Fruit fly (Drosophila melanogaster) whole organism, embryonic: ENCODE measurements around the gene Dok.

Experiments
- ATbp ChIP-seq: fragments of 200-800 bp; sonication (Bioruptor generic); optimal IDR thresholded peaks from 2 replicates; lab custom pipeline; 2017; ENCODE audit warnings: missing biosample characterization, mild to moderate bottlenecking, missing genetic modification characterization, missing genetic modification reagents
- Ada2b ChIP-seq: fragments of 200-800 bp; sonication (Bioruptor generic); IDR thresholded peaks from 2 replicates; pipeline ENCODE4 v1.3.6; 2022; ENCODE audit warnings: missing biosample characterization, missing genetic modification characterization
- Bdp1 ChIP-seq: fragments of 200-800 bp; sonication (Bioruptor generic); optimal IDR thresholded peaks from 3 replicates; lab custom pipeline; 2016; ENCODE audit warnings: missing biosample characterization, missing genetic modification characterization
- CG10321 ChIP-seq: fragments of 200-800 bp; sonication (Bioruptor generic); IDR thresholded peaks from 2 replicates; pipeline ENCODE4 v1.3.6; 2022; ENCODE audit warnings: missing biosample characterization, missing genetic modification characterization
- CG14441 ChIP-seq: fragments of 200-800 bp; sonication (Bioruptor generic); IDR thresholded peaks from 2 replicates; pipeline ENCODE4 v1.3.6; 2022; ENCODE audit warnings: missing biosample characterization, missing genetic modification characterization
- CG14667 ChIP-seq: fragments of 200-800 bp; sonication (Bioruptor generic); IDR thresholded peaks from 2 replicates; pipeline ENCODE4 v1.3.6; 2022; ENCODE audit warnings: missing biosample characterization, missing genetic modification characterization
- CG2875 ChIP-seq: fragments of 200-800 bp; sonication (Bioruptor generic); optimal IDR thresholded peaks from 2 replicates; lab custom pipeline; 2017; ENCODE audit warnings: missing biosample characterization, mild to moderate bottlenecking, missing genetic modification characterization, missing genetic modification reagents
- CG31365 ChIP-seq: fragments of 200-800 bp; sonication (Bioruptor generic); optimal IDR thresholded peaks from 2 replicates; lab custom pipeline; 2018; ENCODE audit warnings: missing biosample characterization, mild to moderate bottlenecking, missing genetic modification characterization
- CG32772 ChIP-seq: fragments of 200-800 bp; sonication (Bioruptor generic); IDR thresholded peaks from 2 replicates; pipeline ENCODE4 v1.3.6; 2022; ENCODE audit warnings: missing biosample characterization, missing genetic modification characterization
- CG33213 ChIP-seq: fragments of 200-800 bp; sonication (Bioruptor generic); optimal IDR thresholded peaks from 3 replicates; lab custom pipeline; 2016; ENCODE audit warnings: missing biosample characterization, missing genetic modification characterization
- CG4404 ChIP-seq: fragments of 200-800 bp; sonication (Bioruptor generic); IDR thresholded peaks from 2 replicates; pipeline ENCODE4 v1.3.6; 2022; ENCODE audit warnings: missing biosample characterization, missing genetic modification characterization
- CG4707 ChIP-seq: fragments of 200-800 bp; sonication (Bioruptor generic); optimal IDR thresholded peaks from 2 replicates; lab custom pipeline; 2018; ENCODE audit warnings: missing biosample characterization, mild to moderate bottlenecking, missing genetic modification characterization, moderate library complexity
- CG7271 ChIP-seq: fragments of 200-800 bp; sonication (Bioruptor generic); optimal IDR thresholded peaks from 2 replicates; lab custom pipeline; 2018; ENCODE audit warnings: missing biosample characterization, mild to moderate bottlenecking, missing genetic modification characterization, moderate library complexity
- CG7786 ChIP-seq: fragments of 200-800 bp; sonication (Bioruptor generic); optimal IDR thresholded peaks from 2 replicates; lab custom pipeline; 2016; ENCODE audit warnings: missing biosample characterization, missing genetic modification characterization
- CG8359 ChIP-seq: fragments of 200-800 bp; sonication (Bioruptor generic); optimal IDR thresholded peaks from 2 replicates; lab custom pipeline; 2017; ENCODE audit warnings: missing biosample characterization, mild to moderate bottlenecking, missing genetic modification characterization, borderline replicate concordance
- CG8924 ChIP-seq: fragments of 200-800 bp; optimal IDR thresholded peaks from 3 replicates; lab custom pipeline; 2019; ENCODE audit warnings: missing biosample characterization, mild to moderate bottlenecking, missing genetic modification characterization, moderate library complexity
- CHES-1-like ChIP-seq: fragments of 200-800 bp; sonication (Bioruptor generic); optimal IDR thresholded peaks from 2 replicates; lab custom pipeline; 2016; ENCODE audit warnings: missing biosample characterization, missing genetic modification characterization
- Dbx ChIP-seq: fragments of 200-800 bp; sonication (Bioruptor generic); IDR thresholded peaks from 3 replicates; pipeline ENCODE4 v1.3.6; 2022; ENCODE audit warnings: missing biosample characterization, missing genetic modification characterization
- Dip2 ChIP-seq: fragments of 200-800 bp; sonication (Bioruptor generic); IDR thresholded peaks from 2 replicates; pipeline ENCODE4 v1.3.6; 2022; ENCODE audit warnings: missing biosample characterization, missing genetic modification characterization
- Ets65A ChIP-seq: fragments of 200-800 bp; sonication (Bioruptor generic); peaks from one replicate; lab custom pipeline; 2016; ENCODE audit warnings: missing biosample characterization, missing genetic modification characterization
- Fer3 ChIP-seq: fragments of 200-800 bp; sonication (Bioruptor generic); optimal IDR thresholded peaks from 2 replicates; lab custom pipeline; 2018; ENCODE audit warnings: missing biosample characterization, mild to moderate bottlenecking, missing genetic modification characterization, moderate library complexity
- Hand ChIP-seq: fragments of 200-800 bp; sonication (Bioruptor generic); optimal IDR thresholded peaks from 2 replicates; lab custom pipeline; 2017; ENCODE audit warnings: mild to moderate bottlenecking, missing biosample characterization, missing genetic modification reagents, missing genetic modification characterization
- Hey ChIP-seq: fragments of 200-800 bp; sonication (Bioruptor generic); optimal IDR thresholded peaks from 3 replicates; lab custom pipeline; 2018; ENCODE audit warnings: missing biosample characterization, mild to moderate bottlenecking, missing genetic modification characterization
- Hmr ChIP-seq: fragments of 200-800 bp; sonication (Bioruptor generic); optimal IDR thresholded peaks from 3 replicates; lab custom pipeline; 2017; ENCODE audit warnings: mild to moderate bottlenecking, missing biosample characterization, missing genetic modification reagents, missing genetic modification characterization
- Hr39 ChIP-seq: fragments of >200 bp; optimal IDR thresholded peaks from 2 replicates; lab custom pipeline; 2017
- Lpt ChIP-seq: fragments of >200 bp; optimal IDR thresholded peaks from 2 replicates; lab custom pipeline; 2018; ENCODE audit warnings: missing biosample characterization, missing genetic modification characterization
- MESR4 ChIP-seq: fragments of 200-800 bp; sonication (Bioruptor generic); optimal IDR thresholded peaks from 2 replicates; lab custom pipeline; 2018; ENCODE audit warnings: missing biosample characterization, mild to moderate bottlenecking, missing genetic modification characterization, moderate library complexity
- Ptx1 ChIP-seq: fragments of 200-800 bp; sonication (Bioruptor generic); IDR thresholded peaks from 2 replicates; pipeline ENCODE4 v1.3.6; 2022; ENCODE audit warnings: missing biosample characterization, missing genetic modification characterization
- Sin3A ChIP-seq: fragments of >200 bp; optimal IDR thresholded peaks from 2 replicates; lab custom pipeline; 2018
- Sry-δ ChIP-seq: fragments of 200-800 bp; sonication (Bioruptor generic); optimal IDR thresholded peaks from 2 replicates; lab custom pipeline; 2016; ENCODE audit warnings: missing biosample characterization, missing genetic modification characterization
- Tbp ChIP-seq: fragments of >200 bp; optimal IDR thresholded peaks from 2 replicates; lab custom pipeline; 2018; ENCODE audit warnings: missing biosample characterization, missing genetic modification characterization
- Trl ChIP-seq, 3 experiments: fragments of >200 bp in 2 of 3; fragments of 200-800 bp in 1 of 3; sonication (Bioruptor generic) in 1 of 3; optimal IDR thresholded peaks; 2 replicates in 1 of 3; 3 replicates in 2 of 3; lab custom pipeline; 2016 to 2017; ENCODE audit warnings: missing biosample characterization in 1 of 3, missing genetic modification characterization in 1 of 3
- amos ChIP-seq: fragments of 200-800 bp; sonication (Bioruptor generic); IDR thresholded peaks from 2 replicates; pipeline ENCODE4 v1.3.6; 2022; ENCODE audit warnings: missing biosample characterization, missing genetic modification characterization; ENCODE audit not compliant: partially characterized antibody
- ap ChIP-seq: fragments of 200-800 bp; sonication (Bioruptor generic); IDR thresholded peaks from 2 replicates; pipeline ENCODE4 v1.3.6; 2022; ENCODE audit warnings: missing biosample characterization, missing genetic modification characterization
- bab2 ChIP-seq: fragments of 200-800 bp; sonication (Bioruptor generic); optimal IDR thresholded peaks from 2 replicates; lab custom pipeline; 2016; ENCODE audit warnings: missing biosample characterization, missing genetic modification characterization
- crc ChIP-seq: fragments of 200-800 bp; sonication (Bioruptor generic); optimal IDR thresholded peaks from 2 replicates; lab custom pipeline; 2016; ENCODE audit warnings: missing biosample characterization, missing genetic modification characterization
- crp ChIP-seq, 2 experiments: fragments of 200-800 bp; sonication (Bioruptor generic); optimal IDR thresholded peaks; 2 replicates in 1 of 2; 3 replicates in 1 of 2; lab custom pipeline; 2017; ENCODE audit warnings: missing biosample characterization in 2 of 2, missing genetic modification characterization in 2 of 2, mild to moderate bottlenecking in 1 of 2, moderate library complexity in 1 of 2
- dpn ChIP-seq, 2 experiments: fragments of 200-800 bp; sonication (Bioruptor generic); optimal IDR thresholded peaks; 3 replicates each; lab custom pipeline; 2016; ENCODE audit warnings: missing biosample characterization in 2 of 2, missing genetic modification characterization in 2 of 2
- exex ChIP-seq: fragments of 200-800 bp; sonication (Bioruptor generic); optimal IDR thresholded peaks from 4 replicates; lab custom pipeline; 2018; ENCODE audit warnings: missing biosample characterization, mild to moderate bottlenecking, missing genetic modification characterization, moderate library complexity
- h ChIP-seq: fragments of >200 bp; optimal IDR thresholded peaks from 2 replicates; lab custom pipeline; 2017
- mld ChIP-seq: fragments of 200-800 bp; sonication (Bioruptor generic); IDR thresholded peaks from 3 replicates; pipeline ENCODE4 v1.3.6; 2022; ENCODE audit warnings: missing biosample characterization, missing genetic modification characterization; ENCODE audit not compliant: partially characterized antibody
- nerfin-1 ChIP-seq: fragments of 200-800 bp; sonication (Bioruptor generic); optimal IDR thresholded peaks from 3 replicates; lab custom pipeline; 2019; ENCODE audit warnings: missing biosample characterization, mild to moderate bottlenecking, missing genetic modification characterization, moderate library complexity
- p53 ChIP-seq: fragments of 200-800 bp; sonication (Bioruptor generic); optimal IDR thresholded peaks from 2 replicates; lab custom pipeline; 2016; ENCODE audit warnings: missing biosample characterization, missing genetic modification characterization
- peb ChIP-seq: fragments of 200-800 bp; sonication (Bioruptor generic); IDR thresholded peaks from 2 replicates; pipeline ENCODE4 v1.3.6; 2022; ENCODE audit warnings: missing biosample characterization, missing genetic modification characterization
- pho ChIP-seq: fragments of 200-800 bp; sonication (Bioruptor generic); optimal IDR thresholded peaks from 2 replicates; lab custom pipeline; 2016; ENCODE audit warnings: missing biosample characterization, missing genetic modification characterization
- pita ChIP-seq: fragments of 200-800 bp; sonication (Bioruptor generic); optimal IDR thresholded peaks from 2 replicates; lab custom pipeline; 2017; ENCODE audit warnings: missing biosample characterization, mild to moderate bottlenecking, missing genetic modification characterization
- ranshi ChIP-seq: fragments of 200-800 bp; sonication (Bioruptor generic); IDR thresholded peaks from 2 replicates; pipeline ENCODE4 v1.3.6; 2022; ENCODE audit warnings: missing biosample characterization, missing genetic modification characterization
- sens-2 ChIP-seq: fragments of 200-800 bp; sonication (Bioruptor generic); IDR thresholded peaks from 2 replicates; pipeline ENCODE4 v1.3.6; 2022; ENCODE audit warnings: missing biosample characterization, missing genetic modification characterization
- tgo ChIP-seq: fragments of 200-800 bp; sonication (Bioruptor generic); IDR thresholded peaks from 3 replicates; pipeline ENCODE4 v1.3.6; 2022; ENCODE audit warnings: missing biosample characterization, missing genetic modification characterization
- wdn ChIP-seq: fragments of 200-800 bp; sonication (Bioruptor generic); IDR thresholded peaks from 2 replicates; pipeline ENCODE4 v1.3.6; 2022; ENCODE audit warnings: missing biosample characterization, missing genetic modification characterization

Gene Dok

DNA sequence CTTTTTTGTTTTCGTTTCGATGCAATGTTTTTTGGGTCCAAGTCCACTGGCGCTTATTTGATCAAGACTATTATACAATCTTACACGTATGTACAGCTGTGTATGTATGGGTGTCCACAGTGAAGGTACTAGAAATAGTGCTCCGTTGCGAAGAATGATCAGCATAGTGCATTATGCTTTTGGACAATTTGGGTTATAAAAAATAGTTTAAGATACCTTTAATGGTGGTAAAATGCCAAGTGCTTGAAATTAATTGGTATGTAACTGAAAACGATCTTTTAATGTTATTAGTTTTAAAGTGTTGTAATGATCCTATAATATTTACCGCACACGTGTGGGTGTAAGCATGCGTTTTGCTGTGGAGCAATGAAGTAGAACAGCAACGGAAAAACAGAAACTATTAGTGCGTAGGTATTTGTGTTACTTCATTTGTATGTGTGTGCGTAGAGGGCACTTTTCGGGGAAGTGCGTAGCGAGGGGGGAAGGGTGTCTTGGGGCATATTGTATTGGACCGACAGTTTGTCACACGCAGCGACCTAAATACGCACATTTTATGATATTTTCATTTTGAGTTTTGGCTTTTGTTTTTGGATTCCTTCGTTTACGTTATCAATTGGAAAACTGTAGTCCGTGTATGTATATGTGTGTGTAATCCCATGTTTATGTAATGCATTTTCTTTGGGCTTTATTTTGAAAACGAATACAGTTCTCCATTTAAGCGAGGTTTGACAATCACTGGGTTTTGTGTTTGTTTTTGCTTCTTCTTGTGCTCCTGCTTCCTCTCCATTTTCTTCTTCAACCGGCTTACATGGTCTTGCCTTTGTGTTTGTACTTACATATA is 12.3 kb downstream of the Dok start (continued):
- no peak for TF ChIP-seq Dbx
- TF ChIP-seq ranshi = peak; percentile 76
- peak; percentile 39 for TF ChIP-seq Hand (GFP tag; lab: Kevin White, UChicago)
- peak in 1 of 2 experiments; percentile 49 for TF ChIP-seq crp (GFP tag; optimal IDR thresholded peaks at IDR 0.05; lab: Kevin White, UChicago)
- TF ChIP-seq pho (GFP tag; lab: Kevin White, UChicago) = peak; percentile 79
- TF ChIP-seq bab2 (GFP tag; lab: Kevin White, UChicago) = peak; percentile 83
- peak; percentile 54 for TF ChIP-seq p53
- no peak for TF ChIP-seq Tbp (GFP tag; lab: Kevin White, UChicago)
- TF ChIP-seq Bdp1 (GFP tag; lab: Kevin White, UChicago) = peak; percentile 77
- peak; percentile 84 for TF ChIP-seq Ada2b
- peak; percentile 59 for TF ChIP-seq wdn
- peak; percentile 78 for TF ChIP-seq peb (GFP tag; lab: Robert Waterston, UW)
- TF ChIP-seq pita (GFP tag; lab: Kevin White, UChicago) = no peak
- peak; percentile 37 for TF ChIP-seq MESR4 (GFP tag; lab: Kevin White, UChicago)
- TF ChIP-seq Hr39 = no peak
- TF ChIP-seq CG31365 (tag; lab: Kevin White, UChicago) = peak; percentile 66
- peak; percentile 92 for TF ChIP-seq CG2875 (GFP tag; lab: Kevin White, UChicago)
- TF ChIP-seq CG33213 (GFP tag; lab: Kevin White, UChicago) = peak; percentile 85
- no peak for TF ChIP-seq Sin3A (lab: Kevin White, UChicago)
- TF ChIP-seq Fer3 (tag; lab: Kevin White, UChicago) = peak; percentile 81
- TF ChIP-seq CG8924 (tag; lab: Kevin White, UChicago) = peak; percentile 95
- TF ChIP-seq mld = no peak
- peak; percentile 74 for TF ChIP-seq CG14667 (GFP tag; lab: Robert Waterston, UW)
- no peak for TF ChIP-seq h (lab: Kevin White, UChicago)
- peak; percentile 84 for TF ChIP-seq tgo (GFP tag; lab: Robert Waterston, UW)
- peak; percentile 86 for TF ChIP-seq crc (GFP tag; lab: Kevin White, UChicago)
- TF ChIP-seq Hmr (GFP tag; lab: Kevin White, UChicago) = peak; percentile 80
- peak; percentile 52 for TF ChIP-seq Lpt (GFP tag; lab: Kevin White, UChicago)
- TF ChIP-seq Ets65A (GFP tag; lab: Kevin White, UChicago) = peak; percentile 99
- peak; percentile 55; the same call in 1 of the 2 replicates for TF ChIP-seq sens-2 (GFP tag; lab: Robert Waterston, UW)
- peak; percentile 87 for TF ChIP-seq CG32772 (GFP tag; lab: Robert Waterston, UW)
- no peak for TF ChIP-seq Trl (optimal IDR thresholded peaks at IDR 0.05; lab: Kevin White, UChicago)
- peak; percentile 91 for TF ChIP-seq Trl (GFP tag; optimal IDR thresholded peaks at IDR 0.05; lab: Kevin White, UChicago)
- TF ChIP-seq Sry-δ (GFP tag; lab: Kevin White, UChicago) = peak; percentile 47
- peak; percentile 90 for TF ChIP-seq Ptx1 (GFP tag; lab: Robert Waterston, UW)
- peak; percentile 88 to 93 for TF ChIP-seq dpn (GFP tag; optimal IDR thresholded peaks at IDR 0.05; lab: Kevin White, UChicago)
- TF ChIP-seq CG14441 (GFP tag; lab: Robert Waterston, UW) = peak; percentile 82
- TF ChIP-seq ap = peak; percentile 70
- TF ChIP-seq nerfin-1 (tag; lab: Kevin White, UChicago) = peak; percentile 91
- peak; percentile 52 for TF ChIP-seq CG7271 (tag; lab: Kevin White, UChicago)
- peak; percentile 86 for TF ChIP-seq CHES-1-like (GFP tag; lab: Kevin White, UChicago)
- peak; percentile 75 for TF ChIP-seq CG4404
- peak; percentile 88 for TF ChIP-seq CG4707 (GFP tag; lab: Kevin White, UChicago)
- peak; percentile 88 for TF ChIP-seq CG8359 (GFP tag; lab: Kevin White, UChicago)
- peak; percentile 94 for TF ChIP-seq ATbp
- no peak for TF ChIP-seq Dip2 (GFP tag; lab: Robert Waterston, UW)
- peak; percentile 58; the same call in 1 of the 2 replicates for TF ChIP-seq CG10321 (GFP tag; lab: Robert Waterston, UW)
- TF ChIP-seq exex = peak; percentile 61
- TF ChIP-seq CG7786 = peak; percentile 87
- peak; percentile 35 for TF ChIP-seq Hey (tag; lab: Kevin White, UChicago)
- no peak for TF ChIP-seq amos (GFP tag; lab: Robert Waterston, UW)
